Worm (Caenorhabditis elegans): Measurements from ENCODE around the gene sre-4.
"Not testable (repeated sequence)": the region's sequence is repeated elsewhere in the genome, so short reads cannot be mapped to it uniquely, and the experiment has no call there.

The sre-4 gene

ce11 chrIV:9798307-9798706, 13.7 kb upstream of the sre-4 start:
- no peak for TF ChIP-seq dao-5 (tag; optimal IDR thresholded peaks at IDR 0.05)
- TF ChIP-seq W03F9.2 (tag; optimal IDR thresholded peaks at IDR 0.05) = no peak
- TF ChIP-seq him-1 (tag; optimal IDR thresholded peaks at IDR 0.05) = no peak

ce11 chrIV:9797304-9798003, 12.9 kb upstream of the sre-4 start, which contains the start of gene T13F2.2:
Gene T13F2.2 (minus strand): TSS chrIV:9797354.
- TF ChIP-seq him-1 (tag; optimal IDR thresholded peaks at IDR 0.05) = no peak
- no peak for TF ChIP-seq W03F9.2 (tag; optimal IDR thresholded peaks at IDR 0.05)
- TF ChIP-seq dao-5 (tag; optimal IDR thresholded peaks at IDR 0.05) = no peak

- TF ChIP-seq W03F9.2 (tag; optimal IDR thresholded peaks at IDR 0.05) = no peak
- no peak for TF ChIP-seq dao-5 (tag; optimal IDR thresholded peaks at IDR 0.05)
- no peak for TF ChIP-seq him-1 (tag; optimal IDR thresholded peaks at IDR 0.05)
Observed at ce11 chrIV:9796494-9796893, 11.9 kb upstream of the sre-4 start, which contains the start of gene pis-1. Gene pis-1 (minus strand): TSS chrIV:9796594.

ce11 chrIV:9795250-9795649, 10.7 kb upstream of the sre-4 start:
- TF ChIP-seq him-1 (tag; optimal IDR thresholded peaks at IDR 0.05) (no peak), W03F9.2 (tag; optimal IDR thresholded peaks at IDR 0.05) (no peak), dao-5 (tag; optimal IDR thresholded peaks at IDR 0.05) (no peak)

- no peak for TF ChIP-seq dao-5 (tag; optimal IDR thresholded peaks at IDR 0.05)
- TF ChIP-seq W03F9.2 (tag; optimal IDR thresholded peaks at IDR 0.05) = no peak
- TF ChIP-seq him-1 (tag; optimal IDR thresholded peaks at IDR 0.05) = no peak
Observed at ce11 chrIV:9790708-9791107, 6.1 kb upstream of the sre-4 start.

ce11 chrIV:9789496-9789895, 4.9 kb upstream of the sre-4 start, which contains the start of gene T13F2.4:
Gene T13F2.4 (plus strand): TSS chrIV:9789796.
- TF ChIP-seq W03F9.2 (tag; optimal IDR thresholded peaks at IDR 0.05) = no peak
- no peak for TF ChIP-seq dao-5 (tag; optimal IDR thresholded peaks at IDR 0.05)
- no peak for TF ChIP-seq him-1 (tag; optimal IDR thresholded peaks at IDR 0.05)

- no peak for TF ChIP-seq dao-5 (tag; optimal IDR thresholded peaks at IDR 0.05)
- peak; percentile 43 for TF ChIP-seq W03F9.2 (tag; optimal IDR thresholded peaks at IDR 0.05)
- no peak for TF ChIP-seq him-1 (tag; optimal IDR thresholded peaks at IDR 0.05)
Observed at ce11 chrIV:9778016-9778415, 6.6 kb downstream of the sre-4 start, which contains the start of gene T13F2.6. Gene T13F2.6 (plus strand): TSS chrIV:9778321.

ce11 chrIV:9777535-9777934, 7.1 kb downstream of the sre-4 start, which contains the start of gene sna-2:
Gene sna-2 (minus strand): TSS chrIV:9777634.
- TF ChIP-seq W03F9.2 (tag; optimal IDR thresholded peaks at IDR 0.05) (no peak), him-1 (tag; optimal IDR thresholded peaks at IDR 0.05) (no peak), dao-5 (tag; optimal IDR thresholded peaks at IDR 0.05) (no peak)

ce11 chrIV:9773441-9773840, 11.1 kb downstream of the sre-4 start:
- TF ChIP-seq him-1 (tag; optimal IDR thresholded peaks at IDR 0.05) = no peak
- no peak for TF ChIP-seq W03F9.2 (tag; optimal IDR thresholded peaks at IDR 0.05)
- TF ChIP-seq dao-5 (tag; optimal IDR thresholded peaks at IDR 0.05) = no peak

- no peak for TF ChIP-seq dao-5 (tag; optimal IDR thresholded peaks at IDR 0.05)
- no peak for TF ChIP-seq him-1 (tag; optimal IDR thresholded peaks at IDR 0.05)
- no peak for TF ChIP-seq W03F9.2 (tag; optimal IDR thresholded peaks at IDR 0.05)
Observed at ce11 chrIV:9772096-9772720, 12.4 kb downstream of the sre-4 start, which contains the start of gene cav-1. Gene cav-1 (plus strand): TSS chrIV:9772510.

- TF ChIP-seq dao-5 (tag; optimal IDR thresholded peaks at IDR 0.05) = no peak
- TF ChIP-seq W03F9.2 (tag; optimal IDR thresholded peaks at IDR 0.05) = no peak
- no peak for TF ChIP-seq him-1 (tag; optimal IDR thresholded peaks at IDR 0.05)
Observed at ce11 chrIV:9770798-9771197, 13.8 kb downstream of the sre-4 start.

- not testable (repeated sequence) for TF ChIP-seq dao-5, W03F9.2, him-1 (tag; optimal IDR thresholded peaks at IDR 0.05)
Observed at ce11 chrIV:9769746-9770145, 14.8 kb downstream of the sre-4 start, which contains the start of gene msp-78. Gene msp-78 (plus strand): TSS chrIV:9770046.

- not testable (repeated sequence) for TF ChIP-seq W03F9.2, him-1, dao-5 (tag; optimal IDR thresholded peaks at IDR 0.05)
Observed at ce11 chrIV:9767054-9767453, 17.5 kb downstream of the sre-4 start, which contains the start of gene msp-79. Gene msp-79 (minus strand): TSS chrIV:9767154.

- no peak for TF ChIP-seq W03F9.2 (tag; optimal IDR thresholded peaks at IDR 0.05)
- TF ChIP-seq him-1 (tag; optimal IDR thresholded peaks at IDR 0.05) = no peak
- no peak for TF ChIP-seq dao-5 (tag; optimal IDR thresholded peaks at IDR 0.05)
Observed at ce11 chrIV:9766250-9766649, 18.3 kb downstream of the sre-4 start, which contains the start of gene ssp-36. Gene ssp-36 (minus strand): TSS chrIV:9766350.

Measured in whole organism, L4/young adult.